Fruit fly (Drosophila melanogaster): ENCODE data around the gene CG4995.
A peak's percentile ranks its signal among the peaks of the same experiment; 100 is the strongest.

The CG4995 gene

dm6 chr2L:10292066-10292560 lies 30.2 kb upstream of the CG4995 start, which contains the start of gene Ufd4:
Gene Ufd4, minus strand, starts transcription at chr2L:10292365.
- TF ChIP-seq CG11617 (GFP tag; optimal IDR thresholded peaks at IDR 0.05): peak; percentile 53
- no peak for TF ChIP-seq Hr96 (GFP tag; optimal IDR thresholded peaks at IDR 0.05)
- no peak for TF ChIP-seq toe (GFP tag; optimal IDR thresholded peaks at IDR 0.05)
- TF ChIP-seq ovo (GFP tag; optimal IDR thresholded peaks at IDR 0.05): no peak
- TF ChIP-seq CG12768 (GFP tag; optimal IDR thresholded peaks at IDR 0.05): peak; percentile 30
- peak; percentile 1 for TF ChIP-seq tj (GFP tag; optimal IDR thresholded peaks at IDR 0.05)
- TF ChIP-seq CG7045 (GFP tag; optimal IDR thresholded peaks at IDR 0.05): peak; percentile 61
- peak; percentile 62 for TF ChIP-seq CG33017 (tag; optimal IDR thresholded peaks at IDR 0.05)
- peak; percentile 14 for TF ChIP-seq CG1620 (GFP tag; optimal IDR thresholded peaks at IDR 0.05)
- TF ChIP-seq pad (GFP tag; optimal IDR thresholded peaks at IDR 0.05): no peak
- peak; percentile 68 for TF ChIP-seq bab1 (GFP tag; optimal IDR thresholded peaks at IDR 0.05)
- peak; percentile 55 for TF ChIP-seq CG7101 (tag; optimal IDR thresholded peaks at IDR 0.05)
- TF ChIP-seq CG14711 (tag; optimal IDR thresholded peaks at IDR 0.05): peak; percentile 58
- no peak for TF ChIP-seq kay (GFP tag; ENCODE audit: borderline replicate concordance)
- no peak for TF ChIP-seq Clk (GFP tag; optimal IDR thresholded peaks at IDR 0.05)
- no peak for TF ChIP-seq CG5204 (GFP tag; optimal IDR thresholded peaks at IDR 0.05)
- TF ChIP-seq cic (GFP tag; optimal IDR thresholded peaks at IDR 0.05): peak; percentile 14
- TF ChIP-seq Crg-1 (GFP tag; optimal IDR thresholded peaks at IDR 0.05): no peak
- peak; percentile 56 for TF ChIP-seq Mnt (GFP tag; optimal IDR thresholded peaks at IDR 0.05)

- peak; percentile 93 for TF ChIP-seq kay (GFP tag; ENCODE audit: borderline replicate concordance)
- TF ChIP-seq toe (GFP tag; optimal IDR thresholded peaks at IDR 0.05): no peak
- TF ChIP-seq CG11617 (GFP tag; optimal IDR thresholded peaks at IDR 0.05): no peak
Measured at dm6 chr2L:10294798-10295669, 27.2 kb upstream of the CG4995 start, which contains the start of gene Hand. Gene Hand, minus strand, starts transcription at chr2L:10295385.

dm6 chr2L:10298306-10298705 lies 24.0 kb upstream of the CG4995 start:
- TF ChIP-seq kay (GFP tag; ENCODE audit: borderline replicate concordance): peak; percentile 75
- no peak for TF ChIP-seq Clk (GFP tag; optimal IDR thresholded peaks at IDR 0.05)
- TF ChIP-seq pad (GFP tag; optimal IDR thresholded peaks at IDR 0.05): no peak
- TF ChIP-seq tj (GFP tag; optimal IDR thresholded peaks at IDR 0.05): peak; percentile 4

dm6 chr2L:10299077-10299809 lies 23.0 kb upstream of the CG4995 start:
- TF ChIP-seq kay (GFP tag; ENCODE audit: borderline replicate concordance): peak; percentile 93
- no peak for TF ChIP-seq cnc (optimal IDR thresholded peaks at IDR 0.05)
- TF ChIP-seq cic (GFP tag; optimal IDR thresholded peaks at IDR 0.05): no peak
- no peak for TF ChIP-seq CG7101 (tag; optimal IDR thresholded peaks at IDR 0.05)
- TF ChIP-seq CG33017 (tag; optimal IDR thresholded peaks at IDR 0.05): no peak
- no peak for TF ChIP-seq CG14711 (tag; optimal IDR thresholded peaks at IDR 0.05)
- peak; percentile 30 for TF ChIP-seq tj (GFP tag; optimal IDR thresholded peaks at IDR 0.05)
- no peak for TF ChIP-seq ovo (GFP tag; optimal IDR thresholded peaks at IDR 0.05)
- no peak for TF ChIP-seq Crg-1 (GFP tag; optimal IDR thresholded peaks at IDR 0.05)
- no peak for TF ChIP-seq CG7045 (GFP tag; optimal IDR thresholded peaks at IDR 0.05)

- peak; percentile 2 for TF ChIP-seq tj (GFP tag; optimal IDR thresholded peaks at IDR 0.05)
- TF ChIP-seq CG11617 (GFP tag; optimal IDR thresholded peaks at IDR 0.05): peak; percentile 70
- TF ChIP-seq Hr96 (GFP tag; optimal IDR thresholded peaks at IDR 0.05): no peak
- TF ChIP-seq pad (GFP tag; optimal IDR thresholded peaks at IDR 0.05): no peak
- TF ChIP-seq CG5204 (GFP tag; optimal IDR thresholded peaks at IDR 0.05): no peak
- TF ChIP-seq Crg-1 (GFP tag; optimal IDR thresholded peaks at IDR 0.05): peak; percentile 5
- TF ChIP-seq bab1 (GFP tag; optimal IDR thresholded peaks at IDR 0.05): peak; percentile 62
- TF ChIP-seq CG7101 (tag; optimal IDR thresholded peaks at IDR 0.05): peak; percentile 73
- TF ChIP-seq CG12768 (GFP tag; optimal IDR thresholded peaks at IDR 0.05): no peak
- TF ChIP-seq CG7045 (GFP tag; optimal IDR thresholded peaks at IDR 0.05): peak; percentile 21
- peak; percentile 55 for TF ChIP-seq CG33017 (tag; optimal IDR thresholded peaks at IDR 0.05)
- TF ChIP-seq CG14711 (tag; optimal IDR thresholded peaks at IDR 0.05): peak; percentile 63
Measured at dm6 chr2L:10299810-10300147, 22.5 kb upstream of the CG4995 start, which contains the start of gene CYLD. Gene CYLD, minus strand, starts transcription at chr2L:10299847.

dm6 chr2L:10301918-10302317 lies 20.4 kb upstream of the CG4995 start, which contains the start of gene CG13138:
Gene CG13138, minus strand, starts transcription at chr2L:10302018.
- TF ChIP-seq CG11617 (GFP tag; optimal IDR thresholded peaks at IDR 0.05): no peak
- TF ChIP-seq CG7045 (GFP tag; optimal IDR thresholded peaks at IDR 0.05): no peak
- no peak for TF ChIP-seq Clk (GFP tag; optimal IDR thresholded peaks at IDR 0.05)
- no peak for TF ChIP-seq ovo (GFP tag; optimal IDR thresholded peaks at IDR 0.05)
- TF ChIP-seq kay (GFP tag; ENCODE audit: borderline replicate concordance): no peak
- no peak for TF ChIP-seq toe (GFP tag; optimal IDR thresholded peaks at IDR 0.05)
- TF ChIP-seq CG12768 (GFP tag; optimal IDR thresholded peaks at IDR 0.05): no peak
- no peak for TF ChIP-seq tj (GFP tag; optimal IDR thresholded peaks at IDR 0.05)
- no peak for TF ChIP-seq CG1620 (GFP tag; optimal IDR thresholded peaks at IDR 0.05)
- no peak for TF ChIP-seq CG14711 (tag; optimal IDR thresholded peaks at IDR 0.05)
- no peak for TF ChIP-seq pad (GFP tag; optimal IDR thresholded peaks at IDR 0.05)
- no peak for TF ChIP-seq CG33017 (tag; optimal IDR thresholded peaks at IDR 0.05)
- TF ChIP-seq cic (GFP tag; optimal IDR thresholded peaks at IDR 0.05): no peak
- no peak for TF ChIP-seq cnc (optimal IDR thresholded peaks at IDR 0.05)
- no peak for TF ChIP-seq CG5204 (GFP tag; optimal IDR thresholded peaks at IDR 0.05)
- TF ChIP-seq Hr96 (GFP tag; optimal IDR thresholded peaks at IDR 0.05): no peak
- no peak for TF ChIP-seq bab1 (GFP tag; optimal IDR thresholded peaks at IDR 0.05)
- no peak for TF ChIP-seq Crg-1 (GFP tag; optimal IDR thresholded peaks at IDR 0.05)
- no peak for TF ChIP-seq CG7101 (tag; optimal IDR thresholded peaks at IDR 0.05)
- TF ChIP-seq Mnt (GFP tag; optimal IDR thresholded peaks at IDR 0.05): no peak
